Fruit fly (Drosophila melanogaster) whole organism, embryonic: ENCODE results near the gene CG5087.

Experiments used
- Bgb ChIP-seq: fragments of 200-800 bp; sonication (Bioruptor generic); IDR thresholded peaks from 2 replicates; pipeline ENCODE4 v1.3.6; 2022; ENCODE audit warnings: missing biosample characterization, missing genetic modification characterization; ENCODE audit not compliant: partially characterized antibody
- CG11696 ChIP-seq: fragments of 200-800 bp; sonication (Bioruptor generic); IDR thresholded peaks from 2 replicates; pipeline ENCODE4 v1.3.6; 2022; ENCODE audit warnings: missing biosample characterization, missing genetic modification characterization
- CG12942 ChIP-seq: fragments of 200-800 bp; sonication (Bioruptor generic); optimal IDR thresholded peaks from 3 replicates; lab custom pipeline; 2016; ENCODE audit warnings: missing biosample characterization, missing genetic modification characterization
- CG14441 ChIP-seq: fragments of 200-800 bp; sonication (Bioruptor generic); IDR thresholded peaks from 2 replicates; pipeline ENCODE4 v1.3.6; 2022; ENCODE audit warnings: missing biosample characterization, missing genetic modification characterization
- CG1603 ChIP-seq: fragments of 200-800 bp; sonication (Bioruptor generic); optimal IDR thresholded peaks from 2 replicates; lab custom pipeline; 2019; ENCODE audit warnings: missing biosample characterization, mild to moderate bottlenecking, missing genetic modification characterization, moderate library complexity
- CG4424 ChIP-seq: fragments of 200-800 bp; sonication (Bioruptor generic); optimal IDR thresholded peaks from 3 replicates; lab custom pipeline; 2016; ENCODE audit warnings: missing biosample characterization, missing genetic modification characterization
- gt ChIP-seq: fragments of 200-800 bp; sonication (Bioruptor generic); IDR thresholded peaks from 2 replicates; pipeline ENCODE4 v1.3.6; 2022; ENCODE audit warnings: missing biosample characterization, missing genetic modification characterization
- nau ChIP-seq: fragments of 200-800 bp; sonication (Bioruptor generic); optimal IDR thresholded peaks from 3 replicates; lab custom pipeline; 2017; ENCODE audit warnings: missing biosample characterization, mild to moderate bottlenecking, missing genetic modification characterization, missing genetic modification reagents
- onecut ChIP-seq: fragments of 200-800 bp; sonication (Bioruptor generic); IDR thresholded peaks from 2 replicates; pipeline ENCODE4 v1.3.6; 2022; ENCODE audit warnings: missing biosample characterization, missing genetic modification characterization

DNA sequence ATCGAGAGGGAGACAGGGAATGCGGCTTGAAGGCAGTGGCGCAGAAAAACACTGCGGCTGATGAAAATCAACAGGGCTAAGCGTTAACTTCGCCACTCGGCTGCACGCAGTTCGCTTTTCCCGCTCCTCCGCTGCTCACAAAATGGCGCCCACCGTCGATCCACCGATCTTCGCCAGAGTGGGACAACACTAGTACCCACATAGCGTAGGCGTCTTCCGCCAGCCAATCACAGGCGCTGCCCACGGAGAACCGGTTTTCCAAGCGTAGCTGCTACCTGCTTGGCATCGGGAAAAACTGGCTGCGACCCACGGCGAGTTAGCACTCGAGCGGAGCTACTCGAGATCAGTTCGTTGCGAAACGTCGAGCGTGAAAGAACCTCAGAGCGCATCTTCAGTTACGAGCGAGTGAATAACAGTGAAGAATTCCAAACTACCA, 43.1 kb downstream of the CG5087 start, which contains the start of gene Doc1:
- TF ChIP-seq Bgb (GFP tag; lab: Robert Waterston, UW) (no peak), CG11696 (GFP tag; lab: Robert Waterston, UW) (no peak), CG12942 (no peak), CG14441 (no peak), gt (GFP tag; lab: Robert Waterston, UW) (no peak), onecut (no peak), CG1603 (no peak), CG4424 (GFP tag; lab: Kevin White, UChicago) (no peak), nau (GFP tag; lab: Kevin White, UChicago) (no peak)
